Worm (Caenorhabditis elegans) whole organism, L4 larva: ENCODE results near the gene F46B6.2.

Source experiments
- D1046.2 ChIP-seq: fragments of 200-800 bp; sonication (Bioruptor generic); IDR thresholded peaks from 2 replicates; pipeline ENCODE4 v1.3.6; 2022; ENCODE audit warnings: missing genetic modification characterization, missing compliant biosample characterization
- F26F4.8 ChIP-seq: fragments of 200-800 bp; sonication (Bioruptor generic); conservative IDR thresholded peaks from 2 replicates; pipeline ENCODE4 v1.3.6; 2022; ENCODE audit warnings: missing genetic modification characterization, missing compliant biosample characterization
- F44E2.7 ChIP-seq: fragments of 200-800 bp; sonication (Bioruptor generic); IDR thresholded peaks from 2 replicates; pipeline ENCODE4 v2.1.2; 2022; ENCODE audit warnings: missing genetic modification characterization, missing compliant biosample characterization
- R02D3.7 ChIP-seq: fragments of 150-350 bp; sonication (generic microtip); optimal IDR thresholded peaks from 3 replicates; lab custom pipeline; 2014; ENCODE audit warnings: missing biosample characterization, missing genetic modification characterization
- T20F7.1 ChIP-seq: fragments of 200-800 bp; sonication (Bioruptor generic); optimal IDR thresholded peaks from 2 replicates; lab custom pipeline; 2018; ENCODE audit warnings: mild to moderate bottlenecking, missing genetic modification characterization, missing compliant biosample characterization
- Y75B8A.6 ChIP-seq: fragments of 200-800 bp; sonication (Bioruptor generic); IDR thresholded peaks from 2 replicates; pipeline ENCODE4 v1.3.6; 2022; ENCODE audit warnings: missing genetic modification reagents, missing genetic modification characterization, missing compliant biosample characterization
- aha-1 ChIP-seq: fragments of 150-350 bp; peaks from one replicate; lab custom pipeline; 2014; ENCODE audit warnings: missing biosample characterization, missing genetic modification characterization
- arid-1 ChIP-seq: fragments of 200-800 bp; sonication (Bioruptor generic); conservative IDR thresholded peaks from 2 replicates; pipeline ENCODE4 v1.3.6; 2022; ENCODE audit warnings: missing genetic modification reagents, missing genetic modification characterization, missing compliant biosample characterization
- ceh-32 ChIP-seq: sonication (generic microtip); optimal IDR thresholded peaks from 2 replicates; lab custom pipeline; 2016; ENCODE audit warnings: mild to moderate bottlenecking, missing genetic modification characterization, missing compliant biosample characterization; ENCODE audit not compliant: poor library complexity
- daf-12 ChIP-seq: fragments of 150-350 bp; optimal IDR thresholded peaks from 2 replicates; lab custom pipeline; 2014; ENCODE audit warnings: missing biosample characterization, missing genetic modification reagents, missing genetic modification characterization
- daf-16 ChIP-seq, 3 experiments: sonication (generic microtip); optimal IDR thresholded peaks; 2 replicates each; lab custom pipeline; 2016 to 2017; ENCODE audit warnings: missing genetic modification characterization in 3 of 3, missing genetic modification reagents in 3 of 3, mild to moderate bottlenecking in 2 of 3, missing compliant biosample characterization in 2 of 3, missing biosample characterization in 1 of 3, moderate library complexity in 1 of 3
- dmd-6 ChIP-seq: fragments of 200-800 bp; sonication (Bioruptor generic); IDR thresholded peaks from 2 replicates; pipeline ENCODE4 v1.3.6; 2022; ENCODE audit warnings: missing genetic modification reagents, missing genetic modification characterization, missing compliant biosample characterization
- dmd-8 ChIP-seq: fragments of 200-800 bp; sonication (Bioruptor generic); IDR thresholded peaks from 2 replicates; pipeline ENCODE4 v1.3.6; 2022; ENCODE audit warnings: missing genetic modification characterization, missing compliant biosample characterization
- dpl-1 ChIP-seq: fragments of 150-350 bp; optimal IDR thresholded peaks from 2 replicates; lab custom pipeline; 2014; ENCODE audit warnings: missing biosample characterization, missing genetic modification reagents, missing genetic modification characterization
- hlh-11 ChIP-seq: fragments of 200-800 bp; sonication (Bioruptor generic); optimal IDR thresholded peaks from 2 replicates; lab custom pipeline; 2018; ENCODE audit warnings: mild to moderate bottlenecking, missing genetic modification characterization, missing compliant biosample characterization
- hmg-1.1 ChIP-seq: fragments of 200-800 bp; sonication (Bioruptor generic); IDR thresholded peaks from 2 replicates; pipeline ENCODE4 v1.3.6; 2022; ENCODE audit warnings: missing genetic modification reagents, missing genetic modification characterization, missing compliant biosample characterization
- lim-7 ChIP-seq: fragments of 200-800 bp; sonication (Bioruptor generic); IDR thresholded peaks from 2 replicates; pipeline ENCODE4 v1.3.6; 2022; ENCODE audit warnings: missing genetic modification characterization, missing compliant biosample characterization
- lin-1 ChIP-seq: fragments of 200-800 bp; sonication (Bioruptor generic); IDR thresholded peaks from 2 replicates; pipeline ENCODE4 v1.3.6; 2022; ENCODE audit warnings: missing genetic modification reagents, missing genetic modification characterization, missing compliant biosample characterization
- lin-13 ChIP-seq: fragments of 150-350 bp; optimal IDR thresholded peaks from 2 replicates; lab custom pipeline; 2014; ENCODE audit warnings: missing biosample characterization, missing genetic modification reagents, missing genetic modification characterization
- lin-15B ChIP-seq: fragments of 150-350 bp; sonication (generic microtip); optimal IDR thresholded peaks from 3 replicates; lab custom pipeline; 2014; ENCODE audit warnings: missing biosample characterization, missing genetic modification characterization
- lin-29 ChIP-seq: fragments of 200-800 bp; sonication (Bioruptor generic); IDR thresholded peaks from 2 replicates; pipeline ENCODE4 v1.3.6; 2022; ENCODE audit warnings: missing genetic modification reagents, missing genetic modification characterization, missing compliant biosample characterization
- lin-38 ChIP-seq: fragments of 200-800 bp; sonication (Bioruptor generic); IDR thresholded peaks from 2 replicates; pipeline ENCODE4 v1.3.6; 2022; ENCODE audit warnings: missing genetic modification reagents, missing genetic modification characterization, missing compliant biosample characterization
- lsy-2 ChIP-seq, 2 experiments: fragments of 150-350 bp in 1 of 2; sonication (generic microtip) in 1 of 2; optimal IDR thresholded peaks; 2 replicates each; lab custom pipeline; 2014 to 2017; ENCODE audit warnings: missing biosample characterization in 2 of 2, missing genetic modification characterization in 2 of 2
- madf-5 ChIP-seq, 2 experiments: fragments of 200-800 bp; sonication (Bioruptor generic); IDR thresholded peaks; 2 replicates each; pipeline ENCODE4 v1.3.6; 2022; ENCODE audit warnings: missing compliant biosample characterization in 2 of 2, missing genetic modification characterization in 2 of 2
- mdl-1 ChIP-seq, 2 experiments: fragments of 150-350 bp in 1 of 2; sonication (generic microtip) in 1 of 2; optimal IDR thresholded peaks; 2 replicates each; lab custom pipeline; 2014 to 2017; ENCODE audit warnings: missing biosample characterization in 2 of 2, missing genetic modification characterization in 2 of 2
- mep-1 ChIP-seq: fragments of 150-350 bp; sonication (generic microtip); optimal IDR thresholded peaks from 3 replicates; lab custom pipeline; 2014; ENCODE audit warnings: missing biosample characterization, missing genetic modification characterization
- mes-2 ChIP-seq: sonication (generic microtip); optimal IDR thresholded peaks from 2 replicates; lab custom pipeline; 2016; ENCODE audit warnings: missing genotype, mild to moderate bottlenecking, missing genetic modification characterization, missing compliant biosample characterization; ENCODE audit not compliant: poor library complexity, severe bottlenecking
- mxl-3 ChIP-seq: fragments of 200-800 bp; sonication (Bioruptor generic); optimal IDR thresholded peaks from 2 replicates; lab custom pipeline; 2018; ENCODE audit warnings: mild to moderate bottlenecking, missing genetic modification characterization, missing compliant biosample characterization
- nhr-102 ChIP-seq: sonication (generic microtip); optimal IDR thresholded peaks from 2 replicates; lab custom pipeline; 2016; ENCODE audit warnings: mild to moderate bottlenecking, missing genetic modification characterization, moderate library complexity, missing compliant biosample characterization
- nhr-237 ChIP-seq: sonication (generic microtip); optimal IDR thresholded peaks from 2 replicates; lab custom pipeline; 2017; ENCODE audit warnings: missing biosample characterization, missing genetic modification characterization
- nhr-25 ChIP-seq: sonication (generic microtip); optimal IDR thresholded peaks from 2 replicates; lab custom pipeline; 2017; ENCODE audit warnings: missing genetic modification characterization, mild to moderate bottlenecking, missing compliant biosample characterization, antibody characterized with exemption, moderate library complexity, borderline replicate concordance; ENCODE audit not compliant: insufficient read depth
- nhr-28 ChIP-seq: fragments of 150-350 bp; optimal IDR thresholded peaks from 2 replicates; lab custom pipeline; 2014; ENCODE audit warnings: missing biosample characterization, missing genetic modification characterization
- nhr-41 ChIP-seq: fragments of 200-800 bp; sonication (Bioruptor generic); IDR thresholded peaks from 2 replicates; pipeline ENCODE4 v1.3.6; 2022; ENCODE audit warnings: missing genetic modification reagents, missing genetic modification characterization, missing compliant biosample characterization
- nhr-48 ChIP-seq: sonication (generic microtip); optimal IDR thresholded peaks from 2 replicates; lab custom pipeline; 2016; ENCODE audit warnings: mild to moderate bottlenecking, missing genetic modification characterization, missing compliant biosample characterization
- nhr-6 ChIP-seq: fragments of 150-350 bp; optimal IDR thresholded peaks from 2 replicates; lab custom pipeline; 2014; ENCODE audit warnings: missing biosample characterization, missing genetic modification characterization
- nhr-77 ChIP-seq: fragments of 150-350 bp; optimal IDR thresholded peaks from 2 replicates; lab custom pipeline; 2014; ENCODE audit warnings: missing biosample characterization, missing genetic modification characterization
- pha-4 ChIP-seq, 2 experiments: fragments of 150-350 bp in 1 of 2; fragments of 200-800 bp in 1 of 2; sonication (Bioruptor generic) in 1 of 2; IDR thresholded peaks in 1 of 2; optimal IDR thresholded peaks in 1 of 2; 2 replicates each; pipeline versions ENCODE4 v1.3.6 to Lab custom; 2014 to 2022; ENCODE audit warnings: missing genetic modification characterization in 2 of 2, missing genetic modification reagents in 2 of 2, missing biosample characterization in 1 of 2, missing compliant biosample characterization in 1 of 2
- pqm-1 ChIP-seq: sonication (generic microtip); optimal IDR thresholded peaks from 2 replicates; lab custom pipeline; 2017; ENCODE audit warnings: missing biosample characterization, missing genetic modification characterization
- rbr-2 ChIP-seq: sonication (generic microtip); optimal IDR thresholded peaks from 2 replicates; lab custom pipeline; 2016; ENCODE audit warnings: missing genotype, missing genetic modification characterization, missing compliant biosample characterization
- tag-97 ChIP-seq: fragments of 200-800 bp; sonication (Bioruptor generic); IDR thresholded peaks from 2 replicates; pipeline ENCODE4 v1.3.6; 2022; ENCODE audit warnings: missing genetic modification characterization, missing compliant biosample characterization
- unc-39 ChIP-seq: sonication (generic microtip); optimal IDR thresholded peaks from 2 replicates; lab custom pipeline; 2017; ENCODE audit warnings: missing biosample characterization, missing genetic modification characterization
- vab-7 ChIP-seq: fragments of 200-800 bp; sonication (Bioruptor generic); IDR thresholded peaks from 2 replicates; pipeline ENCODE4 v1.3.6; 2022; ENCODE audit warnings: missing genetic modification reagents, missing genetic modification characterization, missing compliant biosample characterization
- zip-11 ChIP-seq: fragments of 200-800 bp; sonication (Bioruptor generic); IDR thresholded peaks from 2 replicates; pipeline ENCODE4 v1.3.6; 2022; ENCODE audit warnings: missing genetic modification characterization, missing compliant biosample characterization
- zip-2 ChIP-seq: fragments of 150-350 bp; optimal IDR thresholded peaks from 2 replicates; lab custom pipeline; 2014; ENCODE audit warnings: missing biosample characterization, missing genetic modification characterization
- ztf-11 ChIP-seq: fragments of 150-350 bp; optimal IDR thresholded peaks from 2 replicates; lab custom pipeline; 2014; ENCODE audit warnings: missing biosample characterization, missing genetic modification characterization

F46B6.2 gene

ce11 chrV:9729462-9730162, 42.5 kb upstream of the F46B6.2 start, which contains the start of the genes aagr-3 and drap-1 (continued):
- TF ChIP-seq dmd-8 (GFP tag; lab: Robert Waterston, UW): no peak
- no peak for TF ChIP-seq nhr-41 (GFP tag; lab: Robert Waterston, UW)
- no peak for TF ChIP-seq F26F4.8 (GFP tag; lab: Robert Waterston, UW)
- TF ChIP-seq tag-97 (GFP tag; lab: Robert Waterston, UW): no peak
- peak; percentile 43 for TF ChIP-seq lin-13 (GFP tag; lab: Kevin White, UChicago)
- peak; percentile 39; the same call in 1 of the 2 replicates for TF ChIP-seq hmg-1.1
- peak; percentile 40; the same call in 1 of the 2 replicates for TF ChIP-seq dmd-6 (GFP tag; lab: Robert Waterston, UW)
- peak; percentile 66 for TF ChIP-seq nhr-77 (tag; lab: Kevin White, UChicago)
- TF ChIP-seq zip-11 (GFP tag; lab: Robert Waterston, UW): no peak
- no peak for TF ChIP-seq daf-16 (GFP tag; optimal IDR thresholded peaks at IDR 0.05; lab: Kevin White, UChicago)
- peak; percentile 82 for TF ChIP-seq daf-16 (tag; optimal IDR thresholded peaks at IDR 0.05; lab: Kevin White, UChicago)
- TF ChIP-seq ztf-11 (tag; lab: Kevin White, UChicago): no peak
- TF ChIP-seq aha-1: peak; percentile 78
- TF ChIP-seq unc-39 (tag; lab: Kevin White, UChicago): no peak
- peak; percentile 57 for TF ChIP-seq nhr-28 (tag; lab: Kevin White, UChicago)
- peak; percentile 78 for TF ChIP-seq lin-38
- TF ChIP-seq nhr-102 (tag; lab: Kevin White, UChicago): peak; percentile 10
- TF ChIP-seq hlh-11 (tag; lab: Kevin White, UChicago): peak; percentile 62
- no peak for TF ChIP-seq mxl-3 (GFP tag; lab: Kevin White, UChicago)
- peak; percentile 84 for TF ChIP-seq nhr-6 (tag; lab: Kevin White, UChicago)
- TF ChIP-seq daf-12 (tag; lab: Kevin White, UChicago): no peak
- TF ChIP-seq lsy-2 (tag; optimal IDR thresholded peaks at IDR 0.05; lab: Kevin White, UChicago): peak in 1 of 2 experiments; percentile 89
- TF ChIP-seq lim-7 (GFP tag; lab: Robert Waterston, UW): no peak
- TF ChIP-seq pha-4 (GFP tag; IDR thresholded peaks at IDR 0.05; lab: Robert Waterston, UW): no peak
- peak; percentile 67 for TF ChIP-seq pha-4 (tag; optimal IDR thresholded peaks at IDR 0.05; lab: Kevin White, UChicago)
- TF ChIP-seq mdl-1 (tag; optimal IDR thresholded peaks at IDR 0.05; lab: Kevin White, UChicago): peak in 1 of 2 experiments; percentile 33
- peak; percentile 34 for TF ChIP-seq rbr-2 (tag; lab: Kevin White, UChicago)
- peak; percentile 70 for TF ChIP-seq dpl-1 (GFP tag; lab: Kevin White, UChicago)
- no peak for TF ChIP-seq vab-7
- no peak for TF ChIP-seq zip-2 (tag; lab: Kevin White, UChicago)
- TF ChIP-seq madf-5 (GFP tag; IDR thresholded peaks at IDR 0.05; lab: Robert Waterston, UW): no peak
- TF ChIP-seq F44E2.7 (GFP tag; lab: Robert Waterston, UW): no peak
- peak; percentile 63 for TF ChIP-seq T20F7.1 (GFP tag; lab: Kevin White, UChicago)
- TF ChIP-seq mes-2 (tag; lab: Kevin White, UChicago): peak; percentile 67
- peak; percentile 27 for TF ChIP-seq pqm-1 (tag; lab: Kevin White, UChicago)
- no peak for TF ChIP-seq D1046.2 (GFP tag; lab: Robert Waterston, UW)
- no peak for TF ChIP-seq nhr-48 (tag; lab: Kevin White, UChicago)

ce11 chrV:9730743-9731706, 41.1 kb upstream of the F46B6.2 start:
- TF ChIP-seq Y75B8A.6 (GFP tag; lab: Robert Waterston, UW): no peak; the same call in 1 of the 2 replicates
- peak; percentile 29 for TF ChIP-seq nhr-237 (tag; lab: Kevin White, UChicago)
- TF ChIP-seq aha-1: peak; percentile 100
- TF ChIP-seq lin-1 (GFP tag; lab: Robert Waterston, UW): peak; percentile 22; the same call in 1 of the 2 replicates
- no peak; the same call in 1 of the 2 replicates for TF ChIP-seq lin-29 (GFP tag; lab: Robert Waterston, UW)
- peak; percentile 95 for TF ChIP-seq nhr-25 (tag; lab: Kevin White, UChicago)
- TF ChIP-seq ceh-32: no peak
- peak; percentile 96 for TF ChIP-seq mep-1 (tag; lab: Kevin White, UChicago)
- TF ChIP-seq arid-1 (GFP tag; lab: Robert Waterston, UW): no peak
- no peak for TF ChIP-seq lin-15B (tag; lab: Kevin White, UChicago)
- TF ChIP-seq R02D3.7: peak; percentile 19
- no peak; the same call in 1 of the 2 replicates for TF ChIP-seq vab-7
- peak; percentile 41 to 55 for TF ChIP-seq daf-16 (GFP tag; optimal IDR thresholded peaks at IDR 0.05; lab: Kevin White, UChicago)
- peak; percentile 83 for TF ChIP-seq daf-16 (tag; optimal IDR thresholded peaks at IDR 0.05; lab: Kevin White, UChicago)
